Fruit fly (Drosophila melanogaster): ENCODE measurements around the gene brm.

dm6 chr3L:15999358-16000005 lies 16.8 kb upstream of the brm start:
- TF ChIP-seq CrebA (GFP tag; optimal IDR thresholded peaks at IDR 0.05; ENCODE audit: borderline replicate concordance) (no peak), pan (optimal IDR thresholded peaks at IDR 0.05) (no peak), Abd-B (GFP tag; optimal IDR thresholded peaks at IDR 0.05) (no peak), OdsH (GFP tag; optimal IDR thresholded peaks at IDR 0.05) (no peak), usp (GFP tag; optimal IDR thresholded peaks at IDR 0.05) (no peak), psq (GFP tag; optimal IDR thresholded peaks at IDR 0.05) (peak; percentile 37), CG32264 (GFP tag; optimal IDR thresholded peaks at IDR 0.05) (no peak), Dif (GFP tag; optimal IDR thresholded peaks at IDR 0.05; ENCODE audit: partially characterized antibody) (no peak)
